Worm (Caenorhabditis elegans) whole organism, L4 larva: ENCODE results near the gene F18G5.1.

Source experiments
- F44E2.7 ChIP-seq: fragments of 200-800 bp; sonication (Bioruptor generic); IDR thresholded peaks from 2 replicates; pipeline ENCODE4 v2.1.2; 2022; ENCODE audit warnings: missing genetic modification characterization, missing compliant biosample characterization
- Y48G9A.11 ChIP-seq: fragments of 200-800 bp; sonication (Bioruptor generic); IDR thresholded peaks from 2 replicates; pipeline ENCODE4 v1.3.6; 2022; ENCODE audit warnings: missing genetic modification reagents, missing genetic modification characterization, missing compliant biosample characterization
- ama-1 ChIP-seq: fragments of 150-350 bp; optimal IDR thresholded peaks from 2 replicates; lab custom pipeline; 2014; ENCODE audit warnings: inconsistent platforms, mixed read lengths
- arid-1 ChIP-seq: fragments of 200-800 bp; sonication (Bioruptor generic); conservative IDR thresholded peaks from 2 replicates; pipeline ENCODE4 v1.3.6; 2022; ENCODE audit warnings: missing genetic modification reagents, missing genetic modification characterization, missing compliant biosample characterization
- cey-2 ChIP-seq: sonication (generic microtip); optimal IDR thresholded peaks from 3 replicates; lab custom pipeline; 2017; ENCODE audit warnings: missing genetic modification characterization, mild to moderate bottlenecking, missing compliant biosample characterization, antibody characterized with exemption, borderline replicate concordance; ENCODE audit not compliant: insufficient read depth
- daf-16 ChIP-seq, 3 experiments: sonication (generic microtip); optimal IDR thresholded peaks; 2 replicates each; lab custom pipeline; 2016 to 2017; ENCODE audit warnings: missing genetic modification characterization in 3 of 3, missing genetic modification reagents in 3 of 3, mild to moderate bottlenecking in 2 of 3, missing compliant biosample characterization in 2 of 3, missing biosample characterization in 1 of 3, moderate library complexity in 1 of 3
- daf-19 ChIP-seq: fragments of 200-800 bp; sonication (Bioruptor generic); conservative IDR thresholded peaks from 2 replicates; pipeline ENCODE4 v1.3.6; 2022; ENCODE audit warnings: missing genetic modification characterization, missing compliant biosample characterization
- dmd-6 ChIP-seq: fragments of 200-800 bp; sonication (Bioruptor generic); IDR thresholded peaks from 2 replicates; pipeline ENCODE4 v1.3.6; 2022; ENCODE audit warnings: missing genetic modification reagents, missing genetic modification characterization, missing compliant biosample characterization
- dmd-8 ChIP-seq: fragments of 200-800 bp; sonication (Bioruptor generic); IDR thresholded peaks from 2 replicates; pipeline ENCODE4 v1.3.6; 2022; ENCODE audit warnings: missing genetic modification characterization, missing compliant biosample characterization
- dve-1 ChIP-seq: sonication (generic microtip); optimal IDR thresholded peaks from 2 replicates; lab custom pipeline; 2017; ENCODE audit warnings: antibody characterized with exemption, mild to moderate bottlenecking, missing genetic modification characterization, missing compliant biosample characterization; ENCODE audit not compliant: insufficient read depth
- egl-43 ChIP-seq: fragments of 200-800 bp; sonication (Bioruptor generic); IDR thresholded peaks from 2 replicates; pipeline ENCODE4 v1.3.6; 2022; ENCODE audit warnings: missing genetic modification reagents, missing genetic modification characterization, missing compliant biosample characterization
- gei-8 ChIP-seq: fragments of 200-800 bp; sonication (Bioruptor generic); optimal IDR thresholded peaks from 2 replicates; lab custom pipeline; 2018; ENCODE audit warnings: mild to moderate bottlenecking, missing genetic modification characterization, missing compliant biosample characterization
- hlh-11 ChIP-seq: fragments of 200-800 bp; sonication (Bioruptor generic); optimal IDR thresholded peaks from 2 replicates; lab custom pipeline; 2018; ENCODE audit warnings: mild to moderate bottlenecking, missing genetic modification characterization, missing compliant biosample characterization
- hlh-30 ChIP-seq: sonication (generic microtip); optimal IDR thresholded peaks from 2 replicates; lab custom pipeline; 2017; ENCODE audit warnings: antibody characterized with exemption, mild to moderate bottlenecking, missing genetic modification characterization, missing compliant biosample characterization; ENCODE audit not compliant: insufficient read depth
- hmg-1.1 ChIP-seq: fragments of 200-800 bp; sonication (Bioruptor generic); IDR thresholded peaks from 2 replicates; pipeline ENCODE4 v1.3.6; 2022; ENCODE audit warnings: missing genetic modification reagents, missing genetic modification characterization, missing compliant biosample characterization
- lin-1 ChIP-seq: fragments of 200-800 bp; sonication (Bioruptor generic); IDR thresholded peaks from 2 replicates; pipeline ENCODE4 v1.3.6; 2022; ENCODE audit warnings: missing genetic modification reagents, missing genetic modification characterization, missing compliant biosample characterization
- lin-13 ChIP-seq: fragments of 150-350 bp; optimal IDR thresholded peaks from 2 replicates; lab custom pipeline; 2014; ENCODE audit warnings: missing biosample characterization, missing genetic modification reagents, missing genetic modification characterization
- lin-39 ChIP-seq: fragments of 150-350 bp; optimal IDR thresholded peaks from 2 replicates; lab custom pipeline; 2014; ENCODE audit warnings: missing biosample characterization, missing genetic modification reagents, missing genetic modification characterization
- lir-3 ChIP-seq: sonication (generic microtip); optimal IDR thresholded peaks from 2 replicates; lab custom pipeline; 2016; ENCODE audit warnings: mild to moderate bottlenecking, missing genetic modification characterization, missing compliant biosample characterization
- lsy-2 ChIP-seq, 2 experiments: fragments of 150-350 bp in 1 of 2; sonication (generic microtip) in 1 of 2; optimal IDR thresholded peaks; 2 replicates each; lab custom pipeline; 2014 to 2017; ENCODE audit warnings: missing biosample characterization in 2 of 2, missing genetic modification characterization in 2 of 2
- madf-9 ChIP-seq: fragments of 200-800 bp; sonication (Bioruptor generic); conservative IDR thresholded peaks from 2 replicates; pipeline ENCODE4 v1.3.6; 2022; ENCODE audit warnings: missing genetic modification reagents, missing genetic modification characterization, missing compliant biosample characterization
- mdl-1 ChIP-seq, 2 experiments: fragments of 150-350 bp in 1 of 2; sonication (generic microtip) in 1 of 2; optimal IDR thresholded peaks; 2 replicates each; lab custom pipeline; 2014 to 2017; ENCODE audit warnings: missing biosample characterization in 2 of 2, missing genetic modification characterization in 2 of 2
- mep-1 ChIP-seq: fragments of 150-350 bp; sonication (generic microtip); optimal IDR thresholded peaks from 3 replicates; lab custom pipeline; 2014; ENCODE audit warnings: missing biosample characterization, missing genetic modification characterization
- mes-2 ChIP-seq: sonication (generic microtip); optimal IDR thresholded peaks from 2 replicates; lab custom pipeline; 2016; ENCODE audit warnings: missing genotype, mild to moderate bottlenecking, missing genetic modification characterization, missing compliant biosample characterization; ENCODE audit not compliant: poor library complexity, severe bottlenecking
- mxl-3 ChIP-seq: fragments of 200-800 bp; sonication (Bioruptor generic); optimal IDR thresholded peaks from 2 replicates; lab custom pipeline; 2018; ENCODE audit warnings: mild to moderate bottlenecking, missing genetic modification characterization, missing compliant biosample characterization
- nhr-25 ChIP-seq: sonication (generic microtip); optimal IDR thresholded peaks from 2 replicates; lab custom pipeline; 2017; ENCODE audit warnings: missing genetic modification characterization, mild to moderate bottlenecking, missing compliant biosample characterization, antibody characterized with exemption, moderate library complexity, borderline replicate concordance; ENCODE audit not compliant: insufficient read depth
- nhr-28 ChIP-seq: fragments of 150-350 bp; optimal IDR thresholded peaks from 2 replicates; lab custom pipeline; 2014; ENCODE audit warnings: missing biosample characterization, missing genetic modification characterization
- nhr-41 ChIP-seq: fragments of 200-800 bp; sonication (Bioruptor generic); IDR thresholded peaks from 2 replicates; pipeline ENCODE4 v1.3.6; 2022; ENCODE audit warnings: missing genetic modification reagents, missing genetic modification characterization, missing compliant biosample characterization
- nhr-48 ChIP-seq: sonication (generic microtip); optimal IDR thresholded peaks from 2 replicates; lab custom pipeline; 2016; ENCODE audit warnings: mild to moderate bottlenecking, missing genetic modification characterization, missing compliant biosample characterization
- nhr-6 ChIP-seq: fragments of 150-350 bp; optimal IDR thresholded peaks from 2 replicates; lab custom pipeline; 2014; ENCODE audit warnings: missing biosample characterization, missing genetic modification characterization
- php-3 ChIP-seq: fragments of 200-800 bp; sonication (Bioruptor generic); IDR thresholded peaks from 2 replicates; pipeline ENCODE4 v1.3.6; 2022; ENCODE audit warnings: missing genetic modification reagents, missing genetic modification characterization, missing compliant biosample characterization
- pqm-1 ChIP-seq: sonication (generic microtip); optimal IDR thresholded peaks from 2 replicates; lab custom pipeline; 2017; ENCODE audit warnings: missing biosample characterization, missing genetic modification characterization
- rbr-2 ChIP-seq: sonication (generic microtip); optimal IDR thresholded peaks from 2 replicates; lab custom pipeline; 2016; ENCODE audit warnings: missing genotype, missing genetic modification characterization, missing compliant biosample characterization
- set-16 ChIP-seq: fragments of 200-800 bp; sonication (Bioruptor generic); IDR thresholded peaks from 2 replicates; pipeline ENCODE4 v1.3.6; 2022; ENCODE audit warnings: missing genetic modification reagents, missing genetic modification characterization, missing compliant biosample characterization
- skn-1 ChIP-seq: fragments of 150-350 bp; optimal IDR thresholded peaks from 2 replicates; lab custom pipeline; 2014; ENCODE audit warnings: missing biosample characterization, missing genetic modification characterization
- snpc-1.2 ChIP-seq: fragments of 200-800 bp; sonication (Bioruptor generic); IDR thresholded peaks from 2 replicates; pipeline ENCODE4 v1.3.6; 2022; ENCODE audit warnings: missing genetic modification reagents, missing genetic modification characterization, missing compliant biosample characterization
- tag-97 ChIP-seq: fragments of 200-800 bp; sonication (Bioruptor generic); IDR thresholded peaks from 2 replicates; pipeline ENCODE4 v1.3.6; 2022; ENCODE audit warnings: missing genetic modification characterization, missing compliant biosample characterization
- tra-1 ChIP-seq: fragments of 200-800 bp; sonication (Bioruptor generic); IDR thresholded peaks from 2 replicates; pipeline ENCODE4 v1.3.6; 2022; ENCODE audit warnings: missing genetic modification reagents, missing genetic modification characterization, missing compliant biosample characterization
- unc-130 ChIP-seq: sonication (generic microtip); optimal IDR thresholded peaks from 2 replicates; lab custom pipeline; 2016; ENCODE audit warnings: missing genetic modification reagents, missing genetic modification characterization, missing compliant biosample characterization
- unc-62 ChIP-seq, 3 experiments: fragments of 150-350 bp in 1 of 3; sonication (generic microtip); optimal IDR thresholded peaks in 2 of 3; peaks in 1 of 3; 1 replicate in 1 of 3; 2 replicates in 2 of 3; lab custom pipeline; 2014 to 2017; ENCODE audit warnings: missing biosample characterization in 3 of 3, missing genetic modification characterization in 3 of 3, missing genetic modification reagents in 3 of 3, missing genotype in 1 of 3
- zip-2 ChIP-seq: fragments of 150-350 bp; optimal IDR thresholded peaks from 2 replicates; lab custom pipeline; 2014; ENCODE audit warnings: missing biosample characterization, missing genetic modification characterization
- ztf-7 ChIP-seq: fragments of 150-350 bp; optimal IDR thresholded peaks from 2 replicates; lab custom pipeline; 2014; ENCODE audit warnings: missing biosample characterization, missing genetic modification characterization

The F18G5.1 gene

DNA sequence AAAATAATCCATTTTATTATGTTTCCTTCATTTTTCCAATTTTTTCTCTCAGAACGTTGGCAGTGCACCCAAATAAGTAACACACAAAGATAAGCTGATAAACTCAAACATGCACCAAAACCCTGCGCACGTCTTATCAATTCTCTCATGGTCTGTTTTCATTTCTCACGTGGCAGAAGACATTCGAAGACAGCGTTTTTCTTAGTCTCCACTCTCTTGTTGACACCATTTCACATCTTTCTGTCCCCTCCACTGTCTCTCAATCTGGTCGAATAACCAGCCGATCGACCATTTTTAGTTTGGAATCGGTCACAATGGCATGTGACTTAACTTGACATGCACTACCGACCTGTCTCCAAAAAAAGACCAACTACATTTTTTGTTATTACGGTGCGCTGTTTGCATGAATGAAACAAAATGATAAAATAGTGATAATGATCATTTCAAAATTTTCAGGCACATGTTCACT is 45.7 kb upstream of the F18G5.1 start, which contains the start of gene C35B8.3 (continued):
- TF ChIP-seq egl-43 (GFP tag; lab: Robert Waterston, UW) = no peak

DNA sequence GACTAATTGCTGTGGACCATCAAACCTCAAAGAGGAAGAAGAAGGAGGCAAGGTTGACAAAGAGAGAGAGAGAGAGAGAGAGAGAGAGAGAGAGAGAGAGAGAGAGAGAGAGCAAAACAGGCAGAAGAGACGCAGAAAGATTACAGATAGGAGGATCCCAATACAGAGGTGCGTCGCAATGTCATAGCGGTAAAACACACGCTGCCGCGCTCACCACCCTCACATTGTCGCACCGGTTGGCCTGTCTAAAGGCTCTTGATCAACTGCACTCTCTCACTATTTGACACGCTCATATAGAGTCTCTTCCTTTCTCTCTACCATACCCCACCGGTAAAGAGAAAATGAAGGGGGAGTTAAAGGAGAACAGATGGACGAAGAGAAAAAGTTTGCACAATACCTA is 34.4 kb upstream of the F18G5.1 start:
- TF ChIP-seq mes-2 (tag; lab: Kevin White, UChicago) (peak; percentile 35), nhr-28 (tag; lab: Kevin White, UChicago) (peak; percentile 63), lsy-2 (tag; optimal IDR thresholded peaks at IDR 0.05; lab: Kevin White, UChicago) (no peak), pqm-1 (peak; percentile 17), dve-1 (tag; lab: Kevin White, UChicago) (peak; percentile 63), mxl-3 (peak; percentile 95), set-16 (GFP tag; lab: Robert Waterston, UW) (peak; percentile 63; the same call in 1 of the 2 replicates), cey-2 (tag; lab: Kevin White, UChicago) (no peak), tra-1 (GFP tag; lab: Robert Waterston, UW) (peak; percentile 34; the same call in 1 of the 2 replicates), dmd-8 (GFP tag; lab: Robert Waterston, UW) (no peak), hmg-1.1 (GFP tag; lab: Robert Waterston, UW) (peak; percentile 37; the same call in 1 of the 2 replicates), arid-1 (0 out of 2 replicates have a peak, but pooled peaks have one; percentile 41), unc-62 (GFP tag; optimal IDR thresholded peaks at IDR 0.05 in 1 of 2; lab: Kevin White, UChicago) (peak in 1 of 2 experiments; percentile 82), unc-62 (tag; optimal IDR thresholded peaks at IDR 0.05; lab: Kevin White, UChicago) (no peak), unc-130 (no peak), dmd-6 (peak; percentile 56), nhr-6 (peak; percentile 77), daf-16 (GFP tag; optimal IDR thresholded peaks at IDR 0.05; lab: Kevin White, UChicago) (no peak), daf-16 (tag; optimal IDR thresholded peaks at IDR 0.05; lab: Kevin White, UChicago) (peak; percentile 44), rbr-2 (tag; lab: Kevin White, UChicago) (peak; percentile 17), mdl-1 (tag; optimal IDR thresholded peaks at IDR 0.05; lab: Kevin White, UChicago) (peak in 1 of 2 experiments; percentile 61), lin-1 (GFP tag; lab: Robert Waterston, UW) (peak; percentile 71; the same call in 1 of the 2 replicates), hlh-30 (peak; percentile 53), gei-8 (GFP tag; lab: Kevin White, UChicago) (no peak), nhr-25 (tag; lab: Kevin White, UChicago) (peak; percentile 38), php-3 (no peak), daf-19 (GFP tag; lab: Robert Waterston, UW) (no peak), skn-1 (tag; lab: Kevin White, UChicago) (no peak), mep-1 (peak; percentile 64), hlh-11 (tag; lab: Kevin White, UChicago) (peak; percentile 71), lir-3 (no peak), nhr-48 (peak; percentile 3), lin-39 (tag; lab: Kevin White, UChicago) (no peak), ztf-7 (peak; percentile 16), madf-9 (0 out of 2 replicates have a peak, but pooled peaks have one; percentile 38), F44E2.7 (GFP tag; lab: Robert Waterston, UW) (no peak)
- TF ChIP-seq, all 104 proteins: peak for 23

DNA sequence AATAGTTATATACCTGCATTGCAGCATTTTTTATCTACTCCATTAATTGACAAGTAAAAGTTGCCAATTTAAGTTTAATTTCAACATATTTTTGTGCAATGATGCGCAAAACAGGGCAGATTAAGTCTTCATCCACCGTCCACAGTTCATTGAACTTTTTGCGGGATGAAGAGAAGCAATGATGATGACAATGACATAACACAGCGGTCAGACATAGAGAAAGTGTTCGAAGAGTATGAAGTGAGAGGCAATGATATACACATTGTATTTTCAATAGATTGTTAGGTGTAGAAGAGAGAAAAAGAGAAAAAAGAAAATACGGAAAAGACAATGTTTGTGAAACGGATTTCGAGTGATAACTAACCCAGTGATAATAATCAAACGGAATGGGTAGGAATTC is 32.7 kb upstream of the F18G5.1 start:
- no peak for TF ChIP-seq tag-97
- no peak for TF ChIP-seq Y48G9A.11 (GFP tag; lab: Robert Waterston, UW)
- TF ChIP-seq zip-2 (tag; lab: Kevin White, UChicago) = no peak
- no peak for TF ChIP-seq nhr-41 (GFP tag; lab: Robert Waterston, UW)
- no peak for TF ChIP-seq snpc-1.2 (GFP tag; lab: Robert Waterston, UW)
- no peak for TF ChIP-seq ama-1 (lab: Kevin White, UChicago)
- no peak for TF ChIP-seq lin-13 (GFP tag; lab: Kevin White, UChicago)
- TF ChIP-seq nhr-28 (tag; lab: Kevin White, UChicago) = peak; percentile 27
